Worm (Caenorhabditis elegans): ENCODE results near the gene F59G1.4.

- no peak for TF ChIP-seq tbx-37 (GFP tag; conservative IDR thresholded peaks at IDR 0.05)
- no peak for TF ChIP-seq pes-1 (GFP tag; IDR thresholded peaks at IDR 0.05)
- TF ChIP-seq hmbx-1 (tag; optimal IDR thresholded peaks at IDR 0.05): no peak
- TF ChIP-seq flt-1 (GFP tag; IDR thresholded peaks at IDR 0.05): no peak
- TF ChIP-seq ceh-13 (GFP tag; optimal IDR thresholded peaks at IDR 0.05): no peak
Observed at ce11 chrII:5907482-5907881, 11.5 kb downstream of the F59G1.4 start, which contains the start of gene vps-35.
